Fruit fly (Drosophila melanogaster): ENCODE results near the gene CG8852.

Gene CG8852

DNA sequence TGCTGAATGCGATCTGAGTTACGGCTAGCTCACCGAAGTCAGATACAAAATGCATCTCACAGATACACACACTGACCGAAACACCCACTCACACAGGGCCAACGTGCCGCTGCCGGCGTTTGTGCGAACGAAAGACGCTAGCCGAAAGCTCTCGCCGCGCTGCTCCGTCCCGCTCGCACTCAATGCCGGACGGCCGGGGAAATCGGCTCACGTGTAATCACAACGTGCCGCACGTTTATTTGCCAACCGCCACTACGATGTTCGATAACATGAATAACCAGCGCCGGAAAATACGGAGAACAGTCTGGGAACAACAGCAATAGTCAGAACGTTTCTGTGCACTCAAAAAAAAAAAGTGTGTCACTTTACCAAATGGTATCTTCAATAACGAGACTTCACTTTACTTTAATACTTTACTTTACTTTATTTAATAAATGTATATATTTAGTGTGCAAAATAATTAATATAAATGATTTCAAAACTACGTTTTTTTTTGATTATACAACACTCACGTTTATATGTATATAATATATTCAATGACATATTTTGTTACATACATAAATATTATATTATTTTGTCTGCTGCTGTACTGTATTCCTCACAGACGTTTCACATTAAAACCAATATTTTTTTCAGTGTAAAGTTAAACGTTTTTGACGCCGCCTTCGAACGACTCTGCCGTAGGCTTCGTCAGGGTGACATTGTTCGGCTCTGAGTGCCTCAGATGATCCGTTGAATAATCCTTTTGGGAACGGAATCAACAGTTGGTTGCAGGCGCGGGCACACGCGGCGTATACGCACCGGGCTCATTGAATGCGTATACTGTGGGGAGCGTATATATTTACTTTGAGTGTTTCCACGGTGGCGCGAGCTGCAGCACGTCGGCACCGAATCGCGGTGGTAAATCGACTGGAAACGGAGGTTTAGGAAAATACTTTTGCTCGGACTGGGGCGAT, 17.4 kb upstream of the CG8852 start, which contains the start of gene tim (continued):
- TF ChIP-seq Awh (GFP tag; IDR thresholded peaks at IDR 0.05) (no peak), Dip3 (GFP tag; optimal IDR thresholded peaks at IDR 0.05) (no peak), fru (optimal IDR thresholded peaks at IDR 0.05) (no peak), CG1603 (tag; optimal IDR thresholded peaks at IDR 0.05) (no peak), danr (GFP tag; IDR thresholded peaks at IDR 0.05) (no peak), Ets65A (GFP tag) (peak; percentile 69), CG7357 (GFP tag; IDR thresholded peaks at IDR 0.05) (no peak), CG14014 (GFP tag; IDR thresholded peaks at IDR 0.05) (no peak; the same call in 1 of the 2 replicates), CG7556 (GFP tag; optimal IDR thresholded peaks at IDR 0.05) (peak; percentile 73), CG11560 (tag; IDR thresholded peaks at IDR 0.05) (no peak), unpg (GFP tag; optimal IDR thresholded peaks at IDR 0.05) (peak; percentile 58), YL-1 (GFP tag; optimal IDR thresholded peaks at IDR 0.05) (no peak), oc (tag; optimal IDR thresholded peaks at IDR 0.05) (no peak), Asciz (GFP tag; optimal IDR thresholded peaks at IDR 0.05) (peak; percentile 19), shn (GFP tag; optimal IDR thresholded peaks at IDR 0.05) (no peak), Sry-δ (GFP tag; optimal IDR thresholded peaks at IDR 0.05) (no peak), Hr3 (GFP tag; optimal IDR thresholded peaks at IDR 0.05) (peak; percentile 20), odd (GFP tag; optimal IDR thresholded peaks at IDR 0.05) (peak; percentile 36), hbn (GFP tag; IDR thresholded peaks at IDR 0.05; ENCODE audit: partially characterized antibody) (no peak), Mad (GFP tag; optimal IDR thresholded peaks at IDR 0.05) (no peak), Mrtf (GFP tag; IDR thresholded peaks at IDR 0.05) (no peak), Dref (GFP tag; IDR thresholded peaks at IDR 0.05) (peak; percentile 34), lola (GFP tag; optimal IDR thresholded peaks at IDR 0.05) (peak in 1 of 3 experiments; percentile 35), Sin3A (optimal IDR thresholded peaks at IDR 0.05) (no peak), bigmax (GFP tag; optimal IDR thresholded peaks at IDR 0.05) (no peak), Bteb2 (GFP tag; optimal IDR thresholded peaks at IDR 0.05) (no peak), MTF-1 (GFP tag; optimal IDR thresholded peaks at IDR 0.05; ENCODE audit: borderline replicate concordance) (no peak), her (GFP tag; optimal IDR thresholded peaks at IDR 0.05) (no peak), CG8290 (GFP tag; optimal IDR thresholded peaks at IDR 0.05) (no peak), CG8290 (tag; optimal IDR thresholded peaks at IDR 0.05) (no peak), CG18619 (GFP tag; optimal IDR thresholded peaks at IDR 0.05) (peak; percentile 41), CG12071 (GFP tag; optimal IDR thresholded peaks at IDR 0.05) (no peak), inv (GFP tag; IDR thresholded peaks at IDR 0.05; ENCODE audit: partially characterized antibody) (no peak), Spps (tag; optimal IDR thresholded peaks at IDR 0.05) (no peak), CG12104 (GFP tag; optimal IDR thresholded peaks at IDR 0.05) (peak; percentile 31), ro (GFP tag; IDR thresholded peaks at IDR 0.05) (no peak), CG15269 (tag; optimal IDR thresholded peaks at IDR 0.05) (no peak), CG3281 (GFP tag; optimal IDR thresholded peaks at IDR 0.05) (no peak), CG9727 (GFP tag; optimal IDR thresholded peaks at IDR 0.05) (peak; percentile 43), CG17186 (GFP tag; optimal IDR thresholded peaks at IDR 0.05) (no peak), Hand (GFP tag; optimal IDR thresholded peaks at IDR 0.05) (no peak), dati (GFP tag; IDR thresholded peaks at IDR 0.05) (no peak), pfk (GFP tag; optimal IDR thresholded peaks at IDR 0.05) (no peak), CG4360 (GFP tag; IDR thresholded peaks at IDR 0.05) (no peak), CG12744 (GFP tag; optimal IDR thresholded peaks at IDR 0.05) (no peak), slbo (GFP tag; IDR thresholded peaks at IDR 0.05) (no peak), ranshi (GFP tag; IDR thresholded peaks at IDR 0.05) (no peak), eyg (GFP tag; optimal IDR thresholded peaks at IDR 0.05) (no peak), CG30020 (tag; optimal IDR thresholded peaks at IDR 0.05) (no peak), kni (GFP tag; optimal IDR thresholded peaks at IDR 0.05) (no peak)

Measured in whole organism, embryonic.